Fruit fly (Drosophila melanogaster) Kc167 (cell line): ENCODE data around the gene CG1896.

Source experiments
- Myc ChIP-seq: fragments of >200 bp; optimal IDR thresholded peaks from 2 replicates; lab custom pipeline; 2017; ENCODE audit warnings: missing external identifiers
- Sin3A ChIP-seq: fragments of >200 bp; optimal IDR thresholded peaks from 2 replicates; lab custom pipeline; 2018; ENCODE audit warnings: missing external identifiers
- h ChIP-seq: fragments of >200 bp; optimal IDR thresholded peaks from 3 replicates; lab custom pipeline; 2018; ENCODE audit warnings: missing external identifiers
- insv ChIP-seq: fragments of >200 bp; optimal IDR thresholded peaks from 3 replicates; lab custom pipeline; 2018; ENCODE audit warnings: missing external identifiers
- psq ChIP-seq: fragments of >200 bp; optimal IDR thresholded peaks from 2 replicates; lab custom pipeline; 2017; ENCODE audit warnings: missing external identifiers
- ttk ChIP-seq: sonication (Bioruptor generic); optimal IDR thresholded peaks from 2 replicates; lab custom pipeline; 2017; ENCODE audit warnings: missing external identifiers

CG1896 gene

dm6 chr3R:31736776-31737175, 7.3 kb upstream of the CG1896 start, which contains the start of the genes CstF50 and CG11563:
CstF50 (minus strand) TSS chr3R:31736963.
CG11563 (plus strand) TSS chr3R:31737035.
- TF ChIP-seq Myc (lab: Kevin White, UChicago) (no peak), h (lab: Kevin White, UChicago) (no peak), ttk (no peak), insv (lab: Kevin White, UChicago) (no peak), Sin3A (lab: Kevin White, UChicago) (no peak), psq (no peak)

- TF ChIP-seq insv (lab: Kevin White, UChicago): no peak
- no peak for TF ChIP-seq Sin3A (lab: Kevin White, UChicago)
- no peak for TF ChIP-seq h (lab: Kevin White, UChicago)
- no peak for TF ChIP-seq ttk
- no peak for TF ChIP-seq Myc (lab: Kevin White, UChicago)
- no peak for TF ChIP-seq psq
Measured at dm6 chr3R:31738060-31738619, 5.9 kb upstream of the CG1896 start, which contains the start of gene eEF1alpha2. eEF1alpha2 (plus strand) TSS chr3R:31738468.

dm6 chr3R:31739067-31739786, 4.9 kb upstream of the CG1896 start:
- TF ChIP-seq ttk (no peak), insv (lab: Kevin White, UChicago) (no peak), Sin3A (lab: Kevin White, UChicago) (no peak), psq (no peak), h (lab: Kevin White, UChicago) (no peak), Myc (lab: Kevin White, UChicago) (no peak)

- TF ChIP-seq h (lab: Kevin White, UChicago) (no peak), ttk (no peak), Sin3A (lab: Kevin White, UChicago) (no peak), insv (lab: Kevin White, UChicago) (no peak), psq (no peak), Myc (lab: Kevin White, UChicago) (no peak)
Measured at dm6 chr3R:31741278-31741677, 2.8 kb upstream of the CG1896 start.

dm6 chr3R:31743279-31743678, 803 bp upstream of the CG1896 start, which contains the start of gene Tbca:
Tbca (plus strand) TSS chr3R:31743490.
- no peak for TF ChIP-seq h (lab: Kevin White, UChicago)
- TF ChIP-seq insv (lab: Kevin White, UChicago): no peak
- no peak for TF ChIP-seq psq
- no peak for TF ChIP-seq Myc (lab: Kevin White, UChicago)

dm6 chr3R:31745629-31746081, 1.6 kb downstream of the CG1896 start, which contains the start of gene awd:
awd (minus strand) TSS chr3R:31746077.
- TF ChIP-seq insv (lab: Kevin White, UChicago) (no peak), h (lab: Kevin White, UChicago) (no peak), Myc (lab: Kevin White, UChicago) (no peak), psq (no peak), ttk (no peak), Sin3A (lab: Kevin White, UChicago) (no peak)

- no peak for TF ChIP-seq Myc (lab: Kevin White, UChicago)
Measured at dm6 chr3R:31747429-31748048, 3.5 kb downstream of the CG1896 start, which contains the start of the genes nero and CG1910. nero (minus strand) TSS chr3R:31747558. CG1910 (plus strand) TSS chr3R:31747643.

dm6 chr3R:31748093-31748996, 4.3 kb downstream of the CG1896 start:
- TF ChIP-seq psq (peak; percentile 75), insv (lab: Kevin White, UChicago) (no peak)

- TF ChIP-seq psq (no peak), h (lab: Kevin White, UChicago) (no peak), Sin3A (lab: Kevin White, UChicago) (no peak), ttk (no peak), insv (lab: Kevin White, UChicago) (no peak), Myc (lab: Kevin White, UChicago) (no peak)
Measured at dm6 chr3R:31754605-31755004, 10.5 kb downstream of the CG1896 start, which contains the start of gene salt. salt (minus strand) TSS chr3R:31754705.

dm6 chr3R:31758587-31759167, 14.6 kb downstream of the CG1896 start, which contains the start of gene CG2187:
CG2187 (minus strand) TSS chr3R:31758637.
- TF ChIP-seq ttk: no peak
- no peak for TF ChIP-seq Myc (lab: Kevin White, UChicago)
- no peak for TF ChIP-seq psq
- no peak for TF ChIP-seq h (lab: Kevin White, UChicago)
- TF ChIP-seq Sin3A (lab: Kevin White, UChicago): no peak
- TF ChIP-seq insv (lab: Kevin White, UChicago): no peak

dm6 chr3R:31761529-31762009, 17.5 kb downstream of the CG1896 start, which contains the start of gene Smvt:
Smvt (minus strand) TSS chr3R:31761579.
- no peak for TF ChIP-seq ttk
- no peak for TF ChIP-seq h (lab: Kevin White, UChicago)
- TF ChIP-seq Myc (lab: Kevin White, UChicago): no peak
- no peak for TF ChIP-seq psq
- no peak for TF ChIP-seq insv (lab: Kevin White, UChicago)
- TF ChIP-seq Sin3A (lab: Kevin White, UChicago): no peak
